Worm (Caenorhabditis elegans) whole organism, late embryonic: Measurements from ENCODE around the gene B0244.6.

ENCODE experiments used
- C38D4.7 ChIP-seq: fragments of 200-800 bp; sonication (Bioruptor generic); optimal IDR thresholded peaks from 2 replicates; lab custom pipeline; 2018; ENCODE audit warnings: mild to moderate bottlenecking, missing genetic modification characterization, moderate library complexity, missing compliant biosample characterization
- F13H6.1 ChIP-seq: sonication (generic microtip); optimal IDR thresholded peaks from 2 replicates; lab custom pipeline; 2016; ENCODE audit warnings: missing genetic modification characterization, missing compliant biosample characterization
- ceh-19 ChIP-seq: fragments of 200-800 bp; sonication (Bioruptor generic); optimal IDR thresholded peaks from 2 replicates; lab custom pipeline; 2018; ENCODE audit warnings: mild to moderate bottlenecking, missing genetic modification characterization, missing compliant biosample characterization
- ceh-31 ChIP-seq: sonication (generic microtip); optimal IDR thresholded peaks from 2 replicates; lab custom pipeline; 2016; ENCODE audit warnings: missing genetic modification characterization, missing compliant biosample characterization
- ceh-9 ChIP-seq: sonication (generic microtip); optimal IDR thresholded peaks from 2 replicates; lab custom pipeline; 2016; ENCODE audit warnings: mild to moderate bottlenecking, missing genetic modification characterization, inconsistent platforms, missing compliant biosample characterization
- eyg-1 ChIP-seq: sonication (generic microtip); optimal IDR thresholded peaks from 2 replicates; lab custom pipeline; 2016; ENCODE audit warnings: missing genotype, missing genetic modification characterization, missing compliant biosample characterization
- fkh-10 ChIP-seq: fragments of 150-350 bp; optimal IDR thresholded peaks from 2 replicates; lab custom pipeline; 2014; ENCODE audit warnings: missing biosample characterization, missing genetic modification reagents, missing genetic modification characterization
- hlh-13 ChIP-seq: fragments of 200-800 bp; sonication (Bioruptor generic); optimal IDR thresholded peaks from 2 replicates; lab custom pipeline; 2018; ENCODE audit warnings: mild to moderate bottlenecking, missing genetic modification characterization, missing compliant biosample characterization
- pha-2 ChIP-seq: sonication (generic microtip); optimal IDR thresholded peaks from 2 replicates; lab custom pipeline; 2017; ENCODE audit warnings: mild to moderate bottlenecking, missing genetic modification characterization, missing compliant biosample characterization
- pqm-1 ChIP-seq: sonication (generic microtip); optimal IDR thresholded peaks from 2 replicates; lab custom pipeline; 2016; ENCODE audit warnings: missing genetic modification characterization, missing compliant biosample characterization

ce11 chrIII:5727827-5728226 lies 10.0 kb upstream of the B0244.6 start, which contains the start of gene egg-1:
- TF ChIP-seq fkh-10 (GFP tag; lab: Kevin White, UChicago): no peak
- no peak for TF ChIP-seq hlh-13 (GFP tag; lab: Kevin White, UChicago)
- TF ChIP-seq ceh-31 (tag; lab: Kevin White, UChicago): no peak
- TF ChIP-seq pqm-1 (tag; lab: Kevin White, UChicago): no peak
- TF ChIP-seq ceh-19 (GFP tag; lab: Kevin White, UChicago): no peak
- no peak for TF ChIP-seq pha-2 (tag; lab: Kevin White, UChicago)
- TF ChIP-seq C38D4.7 (GFP tag; lab: Kevin White, UChicago): no peak
- no peak for TF ChIP-seq ceh-9 (tag; lab: Kevin White, UChicago)
- no peak for TF ChIP-seq F13H6.1 (tag; lab: Kevin White, UChicago)
- TF ChIP-seq eyg-1 (tag; lab: Kevin White, UChicago): no peak
